Worm (Caenorhabditis elegans) whole organism, L2 larva: ENCODE measurements around the gene Y105C5B.20.

Experiments
- mab-5 ChIP-seq: fragments of 150-350 bp; optimal IDR thresholded peaks from 2 replicates; lab custom pipeline; 2014; ENCODE audit warnings: missing biosample characterization, missing genetic modification characterization
- mdl-1 ChIP-seq, 2 experiments: fragments of 150-350 bp in 1 of 2; sonication (generic microtip) in 1 of 2; optimal IDR thresholded peaks; 2 replicates each; lab custom pipeline; 2017; ENCODE audit warnings: missing biosample characterization in 2 of 2, missing genetic modification characterization in 2 of 2
- nhr-237 ChIP-seq: fragments of 150-350 bp; optimal IDR thresholded peaks from 2 replicates; lab custom pipeline; 2014; ENCODE audit warnings: missing biosample characterization, missing genetic modification characterization
- unc-62 ChIP-seq: fragments of 150-350 bp; optimal IDR thresholded peaks from 2 replicates; lab custom pipeline; 2014; ENCODE audit warnings: missing biosample characterization, missing genetic modification reagents, missing genetic modification characterization

DNA sequence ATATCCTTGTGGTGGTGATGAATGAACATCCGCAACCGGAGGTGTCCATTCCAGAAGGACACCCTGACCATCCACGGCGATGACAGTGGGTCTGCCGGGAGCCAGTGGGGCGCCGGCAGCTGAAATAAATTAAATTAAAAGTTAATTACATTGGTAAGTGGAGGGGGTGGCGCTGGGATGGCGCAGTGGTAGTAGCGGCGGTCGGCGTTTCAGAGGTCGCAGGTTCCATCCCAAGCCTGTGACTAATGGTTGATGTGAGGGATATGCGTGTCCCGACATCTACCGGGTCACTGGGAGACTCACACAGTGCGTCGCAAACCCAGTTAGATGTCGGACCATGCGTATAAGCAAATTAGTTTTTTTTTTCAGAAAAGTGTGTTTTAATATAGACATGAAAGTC, 11.1 kb upstream of the Y105C5B.20 start:
- TF ChIP-seq mab-5: no peak
- TF ChIP-seq mdl-1 (tag; optimal IDR thresholded peaks at IDR 0.05; lab: Kevin White, UChicago): no peak
- TF ChIP-seq unc-62: no peak
- TF ChIP-seq nhr-237 (tag; lab: Kevin White, UChicago): no peak
